Worm (Caenorhabditis elegans): Measurements from ENCODE around the gene F35G2.5.

The F35G2.5 gene

ce11 chrIV:12236011-12236410 lies 16.6 kb downstream of the F35G2.5 start, which contains the start of gene sre-16:
Gene sre-16 (minus strand): TSS chrIV:12236111.
- TF ChIP-seq unc-39 (tag; optimal IDR thresholded peaks at IDR 0.05) (no peak), sma-9 (GFP tag; optimal IDR thresholded peaks at IDR 0.05) (no peak), sma-9 (tag; optimal IDR thresholded peaks at IDR 0.05) (no peak), ceh-16 (tag; optimal IDR thresholded peaks at IDR 0.05) (no peak), aly-2 (tag; optimal IDR thresholded peaks at IDR 0.05) (no peak), unc-55 (GFP tag; optimal IDR thresholded peaks at IDR 0.05) (no peak), Y55F3AM.14 (GFP tag; optimal IDR thresholded peaks at IDR 0.05) (no peak), F13H6.1 (tag; optimal IDR thresholded peaks at IDR 0.05) (no peak), lin-39 (tag; optimal IDR thresholded peaks at IDR 0.05) (no peak), zag-1 (tag; optimal IDR thresholded peaks at IDR 0.05) (no peak), mab-5 (tag; optimal IDR thresholded peaks at IDR 0.05) (no peak), ztf-4 (tag; optimal IDR thresholded peaks at IDR 0.05) (no peak), nhr-6 (tag; optimal IDR thresholded peaks at IDR 0.05) (no peak), nhr-129 (tag; optimal IDR thresholded peaks at IDR 0.05) (no peak), gmeb-1 (tag; optimal IDR thresholded peaks at IDR 0.05) (no peak), elt-3 (tag; optimal IDR thresholded peaks at IDR 0.05) (no peak), C34F6.9 (tag; optimal IDR thresholded peaks at IDR 0.05) (no peak)

ce11 chrIV:12238851-12239250 lies 19.4 kb downstream of the F35G2.5 start, which contains the start of gene sre-19:
Gene sre-19 (minus strand): TSS chrIV:12238951.
- TF ChIP-seq lin-11 (tag; optimal IDR thresholded peaks at IDR 0.05) (no peak), lin-39 (tag; optimal IDR thresholded peaks at IDR 0.05) (no peak), nhr-12 (tag; optimal IDR thresholded peaks at IDR 0.05) (no peak)

ce11 chrIV:12244706-12245105 lies 25.3 kb downstream of the F35G2.5 start, which contains the start of gene sre-15:
Gene sre-15 (minus strand): TSS chrIV:12244806.
- TF ChIP-seq crh-2 (tag; optimal IDR thresholded peaks at IDR 0.05): no peak
- TF ChIP-seq skn-1 (tag; optimal IDR thresholded peaks at IDR 0.05): no peak
- no peak for TF ChIP-seq C34F6.9 (tag; optimal IDR thresholded peaks at IDR 0.05)
- no peak for TF ChIP-seq sem-4 (tag; optimal IDR thresholded peaks at IDR 0.05)
- TF ChIP-seq nhr-21 (tag; optimal IDR thresholded peaks at IDR 0.05): no peak
- TF ChIP-seq nhr-77 (tag; optimal IDR thresholded peaks at IDR 0.05): no peak
- TF ChIP-seq unc-39 (tag; optimal IDR thresholded peaks at IDR 0.05): no peak
- no peak for TF ChIP-seq mab-5 (tag; optimal IDR thresholded peaks at IDR 0.05)
- no peak for TF ChIP-seq egl-27 (tag; optimal IDR thresholded peaks at IDR 0.05)
- no peak for TF ChIP-seq F13H6.1 (tag; optimal IDR thresholded peaks at IDR 0.05)
- no peak for TF ChIP-seq ZK546.5 (tag; optimal IDR thresholded peaks at IDR 0.05)
- TF ChIP-seq lin-13 (GFP tag; optimal IDR thresholded peaks at IDR 0.05): no peak
- no peak for TF ChIP-seq mdl-1 (tag; optimal IDR thresholded peaks at IDR 0.05)
- no peak for TF ChIP-seq alr-1 (tag; optimal IDR thresholded peaks at IDR 0.05)
- no peak for TF ChIP-seq fos-1 (tag; optimal IDR thresholded peaks at IDR 0.05)
- TF ChIP-seq nhr-23 (tag; optimal IDR thresholded peaks at IDR 0.05): no peak
- no peak for TF ChIP-seq unc-55 (GFP tag; optimal IDR thresholded peaks at IDR 0.05)
- no peak for TF ChIP-seq R02D3.7 (tag; optimal IDR thresholded peaks at IDR 0.05)

ce11 chrIV:12252579-12252978 lies 33.2 kb downstream of the F35G2.5 start, which contains the start of gene dnj-26:
Gene dnj-26 (minus strand): TSS chrIV:12252679.
- no peak for TF ChIP-seq Y55F3AM.14 (GFP tag; optimal IDR thresholded peaks at IDR 0.05)
- TF ChIP-seq snpc-4 (tag; optimal IDR thresholded peaks at IDR 0.05): no peak
- TF ChIP-seq dmd-4 (tag; optimal IDR thresholded peaks at IDR 0.05): no peak
- TF ChIP-seq nhr-77 (tag; optimal IDR thresholded peaks at IDR 0.05): no peak
- no peak for TF ChIP-seq ama-1 (optimal IDR thresholded peaks at IDR 0.05)
- TF ChIP-seq nhr-11 (tag; optimal IDR thresholded peaks at IDR 0.05): no peak
- TF ChIP-seq mdl-1 (tag; optimal IDR thresholded peaks at IDR 0.05): no peak
- no peak for TF ChIP-seq fos-1 (tag; optimal IDR thresholded peaks at IDR 0.05)
- TF ChIP-seq nhr-12 (tag; optimal IDR thresholded peaks at IDR 0.05): no peak
- no peak for TF ChIP-seq skn-1 (tag; optimal IDR thresholded peaks at IDR 0.05)
- no peak for TF ChIP-seq mab-5 (tag; optimal IDR thresholded peaks at IDR 0.05)
- no peak for TF ChIP-seq nhr-10 (tag; optimal IDR thresholded peaks at IDR 0.05)
- TF ChIP-seq lsy-2 (tag; optimal IDR thresholded peaks at IDR 0.05): no peak
- no peak for TF ChIP-seq aly-2 (tag; optimal IDR thresholded peaks at IDR 0.05)
- no peak for TF ChIP-seq nhr-237 (tag; optimal IDR thresholded peaks at IDR 0.05)
